Fruit fly (Drosophila melanogaster): Measurements from ENCODE around the gene CG17896.

- no peak for TF ChIP-seq cyc (GFP tag; optimal IDR thresholded peaks at IDR 0.05)
- TF ChIP-seq CG10669 (GFP tag; optimal IDR thresholded peaks at IDR 0.05): no peak
- no peak for TF ChIP-seq net (GFP tag; optimal IDR thresholded peaks at IDR 0.05)
- TF ChIP-seq OdsH (GFP tag; optimal IDR thresholded peaks at IDR 0.05): no peak
- TF ChIP-seq lz (GFP tag; optimal IDR thresholded peaks at IDR 0.05): no peak
- TF ChIP-seq CG31627 (GFP tag; optimal IDR thresholded peaks at IDR 0.05): no peak
- no peak for TF ChIP-seq CG9139 (GFP tag; optimal IDR thresholded peaks at IDR 0.05)
Observed at dm6 chrX:509117-509516, 15.8 kb upstream of the CG17896 start, which contains the start of gene arg.
